Fruit fly (Drosophila melanogaster): ENCODE data around the gene knrl.
A peak's percentile ranks its signal among the peaks of the same experiment; 100 is the strongest.

knrl gene

dm6 chr3L:20634459-20634858, 14.0 kb upstream of the knrl start (continued):
- TF ChIP-seq Lhr (GFP tag; optimal IDR thresholded peaks at IDR 0.05) (no peak), Opbp (GFP tag; IDR thresholded peaks at IDR 0.05; ENCODE audit: partially characterized antibody) (no peak), CG17328 (GFP tag; IDR thresholded peaks at IDR 0.05) (peak; percentile 53; the same call in 1 of the 2 replicates), H2.0 (GFP tag; IDR thresholded peaks at IDR 0.05) (no peak), CG9437 (GFP tag; optimal IDR thresholded peaks at IDR 0.05) (peak; percentile 64), sc (optimal IDR thresholded peaks at IDR 0.05) (no peak), sc (GFP tag; optimal IDR thresholded peaks at IDR 0.05) (peak; percentile 35), CG2199 (GFP tag; IDR thresholded peaks at IDR 0.05) (no peak), Hey (tag; optimal IDR thresholded peaks at IDR 0.05) (no peak), CG2129 (GFP tag; IDR thresholded peaks at IDR 0.05; ENCODE audit: partially characterized antibody) (no peak), sug (tag; optimal IDR thresholded peaks at IDR 0.05) (no peak), D19B (GFP tag; optimal IDR thresholded peaks at IDR 0.05) (no peak), Fer1 (GFP tag; optimal IDR thresholded peaks at IDR 0.05) (no peak), Mrtf (GFP tag; IDR thresholded peaks at IDR 0.05) (no peak), Hr39 (optimal IDR thresholded peaks at IDR 0.05) (no peak), CG18764 (GFP tag; optimal IDR thresholded peaks at IDR 0.05) (no peak), cad (GFP tag; optimal IDR thresholded peaks at IDR 0.05) (no peak), cg (GFP tag; optimal IDR thresholded peaks at IDR 0.05) (no peak), sd (tag; optimal IDR thresholded peaks at IDR 0.05) (no peak), Ravus (GFP tag; IDR thresholded peaks at IDR 0.05) (no peak), CG7987 (GFP tag; optimal IDR thresholded peaks at IDR 0.05) (no peak), mld (GFP tag; IDR thresholded peaks at IDR 0.05; ENCODE audit: partially characterized antibody) (no peak), CG7556 (GFP tag; optimal IDR thresholded peaks at IDR 0.05) (peak; percentile 70), CG31224 (GFP tag; IDR thresholded peaks at IDR 0.05) (no peak), oc (tag; optimal IDR thresholded peaks at IDR 0.05) (no peak), psq (GFP tag; optimal IDR thresholded peaks at IDR 0.05) (no peak), Myb (GFP tag; optimal IDR thresholded peaks at IDR 0.05) (peak; percentile 17), CG8388 (GFP tag; optimal IDR thresholded peaks at IDR 0.05) (peak; percentile 46), gsb (GFP tag; IDR thresholded peaks at IDR 0.05) (no peak), CG15073 (GFP tag; optimal IDR thresholded peaks at IDR 0.05) (no peak), Aef1 (GFP tag; IDR thresholded peaks at IDR 0.05) (no peak), CG32772 (GFP tag; IDR thresholded peaks at IDR 0.05) (0 out of 2 replicates have a peak, but pooled peaks have one; percentile 7), CG10274 (GFP tag; optimal IDR thresholded peaks at IDR 0.05) (peak; percentile 7), chinmo (GFP tag; IDR thresholded peaks at IDR 0.05; ENCODE audit: partially characterized antibody) (no peak), CG17802 (tag; optimal IDR thresholded peaks at IDR 0.05) (no peak), en (GFP tag; optimal IDR thresholded peaks at IDR 0.05) (peak; percentile 14), pnt (GFP tag; optimal IDR thresholded peaks at IDR 0.05) (no peak), CG11456 (GFP tag; IDR thresholded peaks at IDR 0.05) (no peak), CG6683 (GFP tag; optimal IDR thresholded peaks at IDR 0.05) (no peak), CG9932 (GFP tag; IDR thresholded peaks at IDR 0.05) (no peak), dan (GFP tag; IDR thresholded peaks at IDR 0.05) (0 out of 2 replicates have a peak, but pooled peaks have one; percentile 23), tll (GFP tag; optimal IDR thresholded peaks at IDR 0.05) (no peak), Hmx (GFP tag; optimal IDR thresholded peaks at IDR 0.05) (no peak), CG18599 (GFP tag; optimal IDR thresholded peaks at IDR 0.05) (peak; percentile 35), exex (tag; optimal IDR thresholded peaks at IDR 0.05) (no peak), ERR (GFP tag; optimal IDR thresholded peaks at IDR 0.05) (no peak), klu (GFP tag; IDR thresholded peaks at IDR 0.05) (no peak), Poxn (GFP tag; IDR thresholded peaks at IDR 0.05) (no peak), scrt (GFP tag; optimal IDR thresholded peaks at IDR 0.05) (no peak), her (GFP tag; optimal IDR thresholded peaks at IDR 0.05) (no peak), Atf3 (GFP tag; optimal IDR thresholded peaks at IDR 0.05) (peak; percentile 26), Asciz (GFP tag; optimal IDR thresholded peaks at IDR 0.05) (peak; percentile 28)

All from whole organism, embryonic.